Worm (Caenorhabditis elegans) whole organism, L3 larva: Measurements from ENCODE around the gene srd-46.

Source experiments
- aly-2 ChIP-seq: fragments of 150-350 bp; optimal IDR thresholded peaks from 2 replicates; lab custom pipeline; 2014; ENCODE audit warnings: missing biosample characterization, missing genetic modification characterization
- egl-27 ChIP-seq: sonication (generic microtip); optimal IDR thresholded peaks from 4 replicates; lab custom pipeline; 2017; ENCODE audit warnings: missing biosample characterization, missing genetic modification reagents, missing genetic modification characterization
- fkh-10 ChIP-seq: sonication (generic microtip); optimal IDR thresholded peaks from 2 replicates; lab custom pipeline; 2017; ENCODE audit warnings: missing biosample characterization, missing genetic modification reagents, missing genetic modification characterization
- fos-1 ChIP-seq: fragments of 150-350 bp; optimal IDR thresholded peaks from 2 replicates; lab custom pipeline; 2014; ENCODE audit warnings: missing biosample characterization, missing genetic modification characterization
- lsy-12 ChIP-seq: sonication (generic microtip); optimal IDR thresholded peaks from 2 replicates; lab custom pipeline; 2016; ENCODE audit warnings: mild to moderate bottlenecking, missing genetic modification characterization, missing compliant biosample characterization
- nhr-11 ChIP-seq: fragments of 150-350 bp; optimal IDR thresholded peaks from 2 replicates; lab custom pipeline; 2014; ENCODE audit warnings: missing biosample characterization, missing genetic modification characterization
- nhr-12 ChIP-seq: fragments of 150-350 bp; optimal IDR thresholded peaks from 2 replicates; lab custom pipeline; 2014; ENCODE audit warnings: missing biosample characterization, missing genetic modification characterization
- nhr-76 ChIP-seq: fragments of 150-350 bp; sonication (generic microtip); optimal IDR thresholded peaks from 5 replicates; lab custom pipeline; 2014; ENCODE audit warnings: missing biosample characterization, missing genetic modification characterization
- sea-2 ChIP-seq: fragments of 150-350 bp; sonication (generic microtip); optimal IDR thresholded peaks from 4 replicates; lab custom pipeline; 2014; ENCODE audit warnings: missing biosample characterization, missing genetic modification reagents, missing genetic modification characterization
- unc-62 ChIP-seq: fragments of 150-350 bp; sonication (generic microtip); optimal IDR thresholded peaks from 4 replicates; lab custom pipeline; 2014; ENCODE audit warnings: missing biosample characterization, missing genetic modification reagents, missing genetic modification characterization
- zag-1 ChIP-seq: fragments of 150-350 bp; optimal IDR thresholded peaks from 2 replicates; lab custom pipeline; 2014; ENCODE audit warnings: missing biosample characterization, missing genetic modification characterization
- ztf-11 ChIP-seq: fragments of 150-350 bp; optimal IDR thresholded peaks from 2 replicates; lab custom pipeline; 2014; ENCODE audit warnings: missing biosample characterization, missing genetic modification characterization
- ztf-4 ChIP-seq: fragments of 150-350 bp; optimal IDR thresholded peaks from 2 replicates; lab custom pipeline; 2014; ENCODE audit warnings: missing biosample characterization, missing genetic modification characterization

ce11 chrX:12367498-12367897, 35.6 kb downstream of the srd-46 start:
- TF ChIP-seq ztf-4 (tag; lab: Kevin White, UChicago) (no peak), ztf-11 (no peak), fkh-10 (GFP tag; lab: Kevin White, UChicago) (no peak), nhr-76 (tag; lab: Kevin White, UChicago) (no peak), zag-1 (tag; lab: Kevin White, UChicago) (no peak), egl-27 (no peak), nhr-11 (tag; lab: Kevin White, UChicago) (no peak), nhr-12 (tag; lab: Kevin White, UChicago) (no peak), unc-62 (GFP tag; lab: Kevin White, UChicago) (no peak), sea-2 (GFP tag; lab: Kevin White, UChicago) (no peak), lsy-12 (no peak), fos-1 (tag; lab: Kevin White, UChicago) (no peak), aly-2 (tag; lab: Kevin White, UChicago) (no peak)
